Worm (Caenorhabditis elegans) whole organism, early embryonic: Measurements from ENCODE around the gene chil-2.

Experiments
- B0310.2 ChIP-seq: sonication (generic microtip); optimal IDR thresholded peaks from 2 replicates; lab custom pipeline; 2016; ENCODE audit warnings: mild to moderate bottlenecking, missing genetic modification characterization, missing compliant biosample characterization
- F13C5.2 ChIP-seq: sonication (generic microtip); optimal IDR thresholded peaks from 2 replicates; lab custom pipeline; 2017; ENCODE audit warnings: mild to moderate bottlenecking, missing genetic modification characterization, inconsistent platforms, missing compliant biosample characterization
- aly-1 ChIP-seq: sonication (generic microtip); optimal IDR thresholded peaks from 2 replicates; lab custom pipeline; 2016; ENCODE audit warnings: missing genetic modification characterization, missing compliant biosample characterization
- ama-1 ChIP-seq: fragments of 150-350 bp; optimal IDR thresholded peaks from 2 replicates; lab custom pipeline; 2014
- ceh-13 ChIP-seq: fragments of 200-800 bp; sonication (Bioruptor generic); optimal IDR thresholded peaks from 2 replicates; lab custom pipeline; 2018; ENCODE audit warnings: mild to moderate bottlenecking, missing genetic modification characterization, missing compliant biosample characterization
- ceh-36 ChIP-seq: sonication (generic microtip); optimal IDR thresholded peaks from 2 replicates; lab custom pipeline; 2016; ENCODE audit warnings: missing genetic modification characterization, inconsistent platforms, missing compliant biosample characterization
- ets-7 ChIP-seq: sonication (generic microtip); optimal IDR thresholded peaks from 2 replicates; lab custom pipeline; 2016; ENCODE audit warnings: missing genotype, missing genetic modification characterization, missing compliant biosample characterization
- flt-1 ChIP-seq: fragments of 200-800 bp; sonication (Bioruptor generic); IDR thresholded peaks from 2 replicates; pipeline ENCODE4 v1.3.6; 2022; ENCODE audit warnings: missing genetic modification characterization, missing compliant biosample characterization
- hmbx-1 ChIP-seq: sonication (generic microtip); optimal IDR thresholded peaks from 2 replicates; lab custom pipeline; 2016; ENCODE audit warnings: mild to moderate bottlenecking, missing genetic modification characterization, missing compliant biosample characterization
- hmg-4 ChIP-seq: fragments of 200-800 bp; sonication (Bioruptor generic); optimal IDR thresholded peaks from 2 replicates; lab custom pipeline; 2018; ENCODE audit warnings: mild to moderate bottlenecking, missing genetic modification characterization, missing compliant biosample characterization
- hnd-1 ChIP-seq: sonication (generic microtip); optimal IDR thresholded peaks from 2 replicates; lab custom pipeline; 2016; ENCODE audit warnings: missing genetic modification characterization, missing compliant biosample characterization
- pes-1 ChIP-seq: fragments of 200-800 bp; sonication (Bioruptor generic); IDR thresholded peaks from 2 replicates; pipeline ENCODE4 v1.3.6; 2022; ENCODE audit warnings: missing genetic modification reagents, missing genetic modification characterization, missing compliant biosample characterization
- scrt-1 ChIP-seq: fragments of 200-800 bp; sonication (Bioruptor generic); IDR thresholded peaks from 2 replicates; pipeline ENCODE4 v1.3.6; 2022; ENCODE audit warnings: missing genetic modification characterization, missing compliant biosample characterization
- sea-1 ChIP-seq: fragments of 200-800 bp; sonication (Bioruptor generic); conservative IDR thresholded peaks from 2 replicates; pipeline ENCODE4 v1.3.6; 2022; ENCODE audit warnings: missing genetic modification characterization, missing compliant biosample characterization
- tbx-11 ChIP-seq: fragments of 200-800 bp; sonication (Bioruptor generic); IDR thresholded peaks from 2 replicates; pipeline ENCODE4 v1.3.6; 2022; ENCODE audit warnings: missing genetic modification characterization, missing compliant biosample characterization
- tbx-37 ChIP-seq: fragments of 200-800 bp; sonication (Bioruptor generic); conservative IDR thresholded peaks from 2 replicates; pipeline ENCODE4 v1.3.6; 2022; ENCODE audit warnings: missing genetic modification reagents, missing genetic modification characterization, missing compliant biosample characterization
- tra-4 ChIP-seq: sonication (generic microtip); optimal IDR thresholded peaks from 2 replicates; lab custom pipeline; 2017; ENCODE audit warnings: missing genetic modification characterization, missing compliant biosample characterization

chil-2 gene

DNA sequence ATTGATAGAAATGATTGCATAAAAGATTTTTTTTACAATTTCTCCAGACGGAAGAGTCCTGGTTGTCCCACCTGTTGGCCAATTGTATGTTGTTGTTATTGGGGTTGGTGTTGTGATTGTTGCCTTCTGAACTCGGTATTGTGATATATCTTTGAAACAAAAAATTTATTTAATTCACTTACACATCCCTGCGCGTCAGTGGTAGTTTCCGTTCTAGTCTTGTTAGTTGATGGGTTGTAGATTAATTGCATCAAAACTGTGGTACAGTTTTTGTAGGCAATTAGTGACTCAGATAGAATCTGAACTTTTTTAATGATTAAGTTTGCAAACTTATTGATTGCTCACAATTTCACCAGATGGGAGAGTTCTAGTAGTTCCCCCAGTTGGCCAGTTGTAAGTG, 30.1 kb upstream of the chil-2 start:
- TF ChIP-seq ceh-13 (GFP tag; lab: Kevin White, UChicago) (no peak), B0310.2 (no peak), sea-1 (GFP tag; lab: Robert Waterston, UW) (no peak), hnd-1 (tag; lab: Kevin White, UChicago) (no peak), ama-1 (lab: Kevin White, UChicago) (no peak), tbx-37 (GFP tag; lab: Robert Waterston, UW) (no peak), ets-7 (no peak), hmg-4 (GFP tag; lab: Kevin White, UChicago) (no peak), ceh-36 (tag; lab: Kevin White, UChicago) (no peak), flt-1 (no peak), F13C5.2 (no peak), hmbx-1 (tag; lab: Kevin White, UChicago) (no peak), tra-4 (tag; lab: Kevin White, UChicago) (no peak), pes-1 (GFP tag; lab: Robert Waterston, UW) (no peak), tbx-11 (GFP tag; lab: Robert Waterston, UW) (no peak), scrt-1 (GFP tag; lab: Robert Waterston, UW) (no peak), aly-1 (tag; lab: Kevin White, UChicago) (no peak)

DNA sequence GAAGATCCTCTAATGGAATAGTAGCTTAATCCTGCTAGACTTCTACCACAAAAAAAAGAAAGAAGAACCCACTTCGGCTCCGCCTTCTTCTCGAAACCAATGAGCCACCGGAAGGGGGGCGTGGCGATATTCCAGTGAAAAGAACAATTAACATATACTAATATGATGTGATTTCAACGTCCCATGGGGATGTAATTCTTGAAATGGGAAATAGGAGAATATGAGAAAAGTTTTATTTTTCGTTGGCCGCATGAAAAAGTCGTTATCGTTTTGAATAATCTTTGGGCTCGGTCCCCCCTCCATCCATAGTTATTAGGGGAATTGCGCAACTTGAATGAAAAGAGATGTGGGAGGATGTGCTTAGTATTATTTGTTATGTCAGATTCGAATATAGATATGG, 25.9 kb upstream of the chil-2 start, which contains the start of gene unc-4:
Gene unc-4, minus strand, starts transcription at position 101 of the 400 bp plus-strand sequence.
- TF ChIP-seq tbx-37 (GFP tag; lab: Robert Waterston, UW): no peak
- no peak for TF ChIP-seq hnd-1 (tag; lab: Kevin White, UChicago)
- no peak for TF ChIP-seq aly-1 (tag; lab: Kevin White, UChicago)
- no peak for TF ChIP-seq hmbx-1 (tag; lab: Kevin White, UChicago)
- no peak for TF ChIP-seq hmg-4 (GFP tag; lab: Kevin White, UChicago)
- no peak for TF ChIP-seq sea-1 (GFP tag; lab: Robert Waterston, UW)
- no peak for TF ChIP-seq B0310.2
- no peak for TF ChIP-seq tbx-11 (GFP tag; lab: Robert Waterston, UW)
- no peak for TF ChIP-seq ets-7
- TF ChIP-seq ceh-13 (GFP tag; lab: Kevin White, UChicago): no peak
- no peak for TF ChIP-seq pes-1 (GFP tag; lab: Robert Waterston, UW)
- TF ChIP-seq ama-1 (lab: Kevin White, UChicago): no peak
- no peak for TF ChIP-seq flt-1
- TF ChIP-seq ceh-36 (tag; lab: Kevin White, UChicago): no peak
- TF ChIP-seq scrt-1 (GFP tag; lab: Robert Waterston, UW): no peak
- no peak for TF ChIP-seq F13C5.2

DNA sequence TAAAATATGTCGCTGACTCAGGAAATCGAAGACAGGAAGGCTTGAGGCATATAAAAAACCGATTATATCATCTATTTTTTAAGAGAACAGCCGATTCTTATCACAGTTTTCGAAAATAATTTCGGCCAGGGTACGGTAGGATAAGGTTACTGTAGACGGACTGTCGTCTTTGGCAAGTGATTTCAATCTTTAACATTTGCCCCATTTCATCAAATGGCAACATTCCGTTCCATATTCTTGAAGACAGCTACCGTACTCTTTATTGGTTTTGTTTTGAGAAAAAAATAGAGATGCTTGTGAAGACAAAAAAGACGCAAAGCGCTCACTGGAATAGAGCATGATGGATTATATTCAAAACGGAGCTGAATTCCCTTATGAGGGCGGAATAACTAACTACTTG, 24.3 kb upstream of the chil-2 start:
- no peak for TF ChIP-seq ets-7
- TF ChIP-seq ama-1 (lab: Kevin White, UChicago): no peak
- no peak for TF ChIP-seq pes-1 (GFP tag; lab: Robert Waterston, UW)
- no peak for TF ChIP-seq hnd-1 (tag; lab: Kevin White, UChicago)
- no peak for TF ChIP-seq ceh-13 (GFP tag; lab: Kevin White, UChicago)
- no peak for TF ChIP-seq tbx-37 (GFP tag; lab: Robert Waterston, UW)
- no peak for TF ChIP-seq B0310.2
- no peak for TF ChIP-seq hmg-4 (GFP tag; lab: Kevin White, UChicago)
- TF ChIP-seq hmbx-1 (tag; lab: Kevin White, UChicago): no peak
- TF ChIP-seq ceh-36 (tag; lab: Kevin White, UChicago): no peak
- no peak for TF ChIP-seq scrt-1 (GFP tag; lab: Robert Waterston, UW)
- no peak for TF ChIP-seq tbx-11 (GFP tag; lab: Robert Waterston, UW)
- TF ChIP-seq tra-4 (tag; lab: Kevin White, UChicago): no peak
- no peak for TF ChIP-seq flt-1
- no peak for TF ChIP-seq sea-1 (GFP tag; lab: Robert Waterston, UW)
- no peak for TF ChIP-seq aly-1 (tag; lab: Kevin White, UChicago)
- TF ChIP-seq F13C5.2: no peak

DNA sequence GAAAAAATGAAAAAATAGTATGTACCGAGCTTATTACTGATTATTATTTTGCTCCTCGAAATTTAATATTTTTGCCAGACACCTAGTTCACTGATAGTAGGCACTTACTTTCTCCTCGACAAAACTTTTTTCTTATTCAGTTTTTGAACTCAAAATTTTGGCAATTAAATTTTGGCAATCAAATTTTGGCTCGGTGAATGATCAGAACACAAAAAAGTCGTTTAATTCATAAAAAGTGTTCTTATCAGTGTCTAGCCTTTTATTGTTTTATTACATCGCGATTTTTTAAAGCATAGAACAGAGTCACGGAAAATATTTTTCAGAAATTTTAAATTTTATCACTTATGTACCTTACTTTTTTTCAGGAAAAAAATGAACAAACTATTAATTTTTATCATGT, 20.8 kb upstream of the chil-2 start:
- TF ChIP-seq tbx-37 (GFP tag; lab: Robert Waterston, UW): no peak
- TF ChIP-seq B0310.2: no peak
- no peak for TF ChIP-seq ets-7
- TF ChIP-seq hmbx-1 (tag; lab: Kevin White, UChicago): no peak
- no peak for TF ChIP-seq F13C5.2
- no peak for TF ChIP-seq ceh-13 (GFP tag; lab: Kevin White, UChicago)
- no peak for TF ChIP-seq aly-1 (tag; lab: Kevin White, UChicago)
- no peak for TF ChIP-seq tra-4 (tag; lab: Kevin White, UChicago)
- no peak for TF ChIP-seq tbx-11 (GFP tag; lab: Robert Waterston, UW)

DNA sequence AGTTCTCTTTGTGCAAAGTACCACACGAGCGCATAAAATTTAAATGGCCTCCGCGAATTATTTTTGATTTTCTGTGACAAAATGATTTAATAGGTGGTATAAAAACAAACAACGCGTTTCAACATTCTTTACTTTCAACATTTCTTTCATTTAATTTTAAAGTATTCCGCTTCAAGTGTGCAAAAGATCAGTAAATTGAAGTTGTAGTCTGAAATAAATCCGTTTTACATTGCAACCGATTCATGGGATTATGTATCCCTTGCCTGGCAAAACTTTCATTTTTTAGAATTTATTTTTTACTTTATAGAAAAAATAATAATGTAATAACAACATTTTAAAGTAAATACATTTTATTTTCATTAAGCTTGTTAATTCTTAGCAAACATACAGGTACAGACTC, 20.0 kb upstream of the chil-2 start, which contains the start of gene F26C11.1:
Gene F26C11.1, plus strand, starts transcription at position 301 of the 400 bp plus-strand sequence.
- TF ChIP-seq tra-4 (tag; lab: Kevin White, UChicago) (no peak), hnd-1 (tag; lab: Kevin White, UChicago) (no peak), aly-1 (tag; lab: Kevin White, UChicago) (no peak), ets-7 (no peak), hmg-4 (GFP tag; lab: Kevin White, UChicago) (no peak), ceh-36 (tag; lab: Kevin White, UChicago) (no peak), ama-1 (lab: Kevin White, UChicago) (no peak), ceh-13 (GFP tag; lab: Kevin White, UChicago) (no peak), tbx-37 (GFP tag; lab: Robert Waterston, UW) (no peak), flt-1 (no peak), pes-1 (GFP tag; lab: Robert Waterston, UW) (no peak), tbx-11 (GFP tag; lab: Robert Waterston, UW) (no peak), hmbx-1 (tag; lab: Kevin White, UChicago) (no peak), scrt-1 (GFP tag; lab: Robert Waterston, UW) (no peak), sea-1 (GFP tag; lab: Robert Waterston, UW) (no peak), F13C5.2 (no peak), B0310.2 (no peak)

DNA sequence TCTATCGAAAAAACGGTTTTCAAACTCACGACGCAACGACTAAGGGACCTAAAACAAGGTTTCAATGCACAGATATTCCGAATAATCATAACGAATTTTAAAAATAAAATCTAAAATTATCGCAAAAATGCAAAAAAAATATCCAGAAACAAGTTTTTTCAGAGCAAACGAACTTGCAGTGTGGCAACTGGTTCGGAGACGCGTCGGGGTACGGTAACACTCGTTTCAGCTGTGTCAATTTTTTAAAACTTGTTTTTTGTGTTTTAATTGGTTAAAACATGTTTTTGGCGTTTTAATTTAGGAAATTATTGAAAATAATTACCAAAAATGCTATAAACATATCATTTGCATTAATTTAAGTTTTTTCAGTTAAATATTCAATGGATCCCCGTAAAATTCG, 18.0 kb upstream of the chil-2 start, which contains the start of gene C08H9.16:
Gene C08H9.16, plus strand, starts transcription at position 370 of the 400 bp plus-strand sequence.
- TF ChIP-seq ets-7 (no peak), ceh-13 (GFP tag; lab: Kevin White, UChicago) (no peak)

DNA sequence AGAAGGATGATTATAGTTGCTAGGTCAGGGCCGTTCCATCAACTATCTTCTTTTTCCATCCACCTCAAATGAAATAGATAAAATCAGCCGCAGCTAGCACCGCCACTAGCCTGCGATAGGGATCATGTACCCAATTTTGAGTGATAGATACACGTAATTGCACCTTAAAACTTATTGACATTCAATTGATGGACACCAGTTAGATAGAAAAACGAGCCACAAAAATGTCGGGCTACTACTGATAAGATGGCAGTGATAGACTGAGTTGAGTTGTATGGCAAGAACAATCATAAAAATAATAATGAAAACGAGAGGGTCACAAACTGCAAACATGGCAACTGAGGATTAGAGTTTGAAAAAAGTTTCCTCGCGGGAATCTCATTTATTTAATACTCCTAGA, 17.4 kb upstream of the chil-2 start:
- no peak for TF ChIP-seq tbx-11 (GFP tag; lab: Robert Waterston, UW)
- no peak for TF ChIP-seq ceh-13 (GFP tag; lab: Kevin White, UChicago)
- no peak for TF ChIP-seq flt-1
- TF ChIP-seq aly-1 (tag; lab: Kevin White, UChicago): no peak
- TF ChIP-seq sea-1 (GFP tag; lab: Robert Waterston, UW): no peak
- no peak for TF ChIP-seq tra-4 (tag; lab: Kevin White, UChicago)
- TF ChIP-seq B0310.2: no peak
- no peak for TF ChIP-seq hnd-1 (tag; lab: Kevin White, UChicago)
